In genomic region chrX:7980786-7981185, dm6 we compare ENCODE assay signal across 3 fruit fly cellular contexts.
TF ChIP-seq lines count a peak whose summit lies in the region.

No protein-coding gene starts in this region.

- TF ChIP-seq CTCF in whole organism, embryonic (GFP tag; optimal IDR thresholded peaks at IDR 0.05; lab: Kevin White, UChicago) = no peak

TF ChIP-seq in whole organism, embryonic, 481 proteins besides CTCF, POLR2A, EP300 and RAD21:
- TF ChIP-seq Ets65A (GFP tag; lab: Kevin White, UChicago) (peak; percentile 38), nom (GFP tag; optimal IDR thresholded peaks at IDR 0.05; lab: Kevin White, UChicago) (peak; percentile 95), dati (GFP tag; IDR thresholded peaks at IDR 0.05; lab: Robert Waterston, UW) (no peak), bsh (GFP tag; optimal IDR thresholded peaks at IDR 0.05; lab: Kevin White, UChicago) (peak in 1 of 2 experiments; percentile 39)

TF ChIP-seq in whole organism, prepupa, 60 proteins besides CTCF, POLR2A, EP300 and RAD21:
- TF ChIP-seq CG8119 (GFP tag; IDR thresholded peaks at IDR 0.05; lab: Robert Waterston, UW) = peak; percentile 57
- peak; percentile 3 for TF ChIP-seq achi (GFP tag; optimal IDR thresholded peaks at IDR 0.05; lab: Kevin White, UChicago)
- TF ChIP-seq CG34406 (GFP tag; optimal IDR thresholded peaks at IDR 0.05; lab: Kevin White, UChicago) = no peak
- peak; percentile 48 for TF ChIP-seq Ets96B (tag; optimal IDR thresholded peaks at IDR 0.05; lab: Kevin White, UChicago)
- TF ChIP-seq CG6808 (GFP tag; optimal IDR thresholded peaks at IDR 0.05; lab: Kevin White, UChicago) = peak; percentile 71
- no peak for TF ChIP-seq cyc (GFP tag; optimal IDR thresholded peaks at IDR 0.05; lab: Kevin White, UChicago)
- TF ChIP-seq CG10669 (GFP tag; optimal IDR thresholded peaks at IDR 0.05; lab: Kevin White, UChicago) = peak; percentile 33
- peak; percentile 21; the same call in 1 of the 2 replicates for TF ChIP-seq CG15336 (GFP tag; IDR thresholded peaks at IDR 0.05; lab: Robert Waterston, UW)
- TF ChIP-seq pdm3 (GFP tag; optimal IDR thresholded peaks at IDR 0.05; lab: Kevin White, UChicago) = no peak
- TF ChIP-seq CG11902 (GFP tag; optimal IDR thresholded peaks at IDR 0.05; lab: Kevin White, UChicago) = no peak
- peak; percentile 58 for TF ChIP-seq dsx (GFP tag; optimal IDR thresholded peaks at IDR 0.05; lab: Kevin White, UChicago; ENCODE audit: poor library complexity, severe bottlenecking)
- no peak for TF ChIP-seq CG6276 (GFP tag; optimal IDR thresholded peaks at IDR 0.05; lab: Kevin White, UChicago)
- TF ChIP-seq Smox (GFP tag; optimal IDR thresholded peaks at IDR 0.05; lab: Kevin White, UChicago) = no peak
- TF ChIP-seq ss (GFP tag; optimal IDR thresholded peaks at IDR 0.05; lab: Kevin White, UChicago) = peak; percentile 87
- TF ChIP-seq net (GFP tag; optimal IDR thresholded peaks at IDR 0.05; lab: Kevin White, UChicago) = no peak
- peak; percentile 77 for TF ChIP-seq CG9139 (GFP tag; optimal IDR thresholded peaks at IDR 0.05; lab: Kevin White, UChicago)
- TF ChIP-seq dac (GFP tag; optimal IDR thresholded peaks at IDR 0.05; lab: Kevin White, UChicago) = no peak
- TF ChIP-seq CG3032 (tag; optimal IDR thresholded peaks at IDR 0.05; lab: Kevin White, UChicago) = peak; percentile 51
- TF ChIP-seq Met (GFP tag; optimal IDR thresholded peaks at IDR 0.05; lab: Kevin White, UChicago) = no peak
- no peak for TF ChIP-seq acj6 (GFP tag; optimal IDR thresholded peaks at IDR 0.05; lab: Kevin White, UChicago)
- 0 out of 3 replicates have a peak, but pooled peaks have one; percentile 42 for TF ChIP-seq CG6163 (GFP tag; IDR thresholded peaks at IDR 0.05; lab: Robert Waterston, UW)
- peak; percentile 43 for TF ChIP-seq spab (GFP tag; optimal IDR thresholded peaks at IDR 0.05; lab: Kevin White, UChicago)

TF ChIP-seq in whole organism, pupa, 21 proteins besides CTCF, POLR2A, EP300 and RAD21:
- no peak for TF ChIP-seq EcR (GFP tag; optimal IDR thresholded peaks at IDR 0.05; lab: Kevin White, UChicago)
- peak; percentile 63 for TF ChIP-seq CG8159 (tag; optimal IDR thresholded peaks at IDR 0.05; lab: Kevin White, UChicago)
- no peak for TF ChIP-seq rn (GFP tag; IDR thresholded peaks at IDR 0.05; lab: Robert Waterston, UW)
- TF ChIP-seq CG34367 (tag; optimal IDR thresholded peaks at IDR 0.05; lab: Kevin White, UChicago) = peak; percentile 12
- no peak for TF ChIP-seq CG10348 (GFP tag; IDR thresholded peaks at IDR 0.05; lab: Robert Waterston, UW)
- peak; percentile 41; the same call in 1 of the 2 replicates for TF ChIP-seq CG12605 (GFP tag; IDR thresholded peaks at IDR 0.05; lab: Robert Waterston, UW)
- no peak for TF ChIP-seq CG8301 (tag; optimal IDR thresholded peaks at IDR 0.05; lab: Kevin White, UChicago)
- peak; percentile 40 for TF ChIP-seq CG17806 (tag; optimal IDR thresholded peaks at IDR 0.05; lab: Kevin White, UChicago)
- TF ChIP-seq CG14655 (GFP tag; optimal IDR thresholded peaks at IDR 0.05; lab: Kevin White, UChicago) = no peak
- 0 out of 2 replicates have a peak, but pooled peaks have one; percentile 35 for TF ChIP-seq CG32121 (GFP tag; IDR thresholded peaks at IDR 0.05; lab: Robert Waterston, UW)
- no peak for TF ChIP-seq fd96Ca (GFP tag; IDR thresholded peaks at IDR 0.05; lab: Robert Waterston, UW)
- TF ChIP-seq CG4496 (GFP tag; IDR thresholded peaks at IDR 0.05; lab: Robert Waterston, UW) = no peak
- TF ChIP-seq Snoo (tag; optimal IDR thresholded peaks at IDR 0.05; lab: Kevin White, UChicago) = no peak
- peak; percentile 33 for TF ChIP-seq CG9948 (tag; optimal IDR thresholded peaks at IDR 0.05; lab: Kevin White, UChicago)
- TF ChIP-seq Ets98B (GFP tag; IDR thresholded peaks at IDR 0.05; lab: Robert Waterston, UW) = no peak
- peak; percentile 29 for TF ChIP-seq Pif1B (GFP tag; optimal IDR thresholded peaks at IDR 0.05; lab: Kevin White, UChicago)
- TF ChIP-seq D1 (tag; optimal IDR thresholded peaks at IDR 0.05; lab: Kevin White, UChicago) = no peak
- no peak for TF ChIP-seq gl (tag; optimal IDR thresholded peaks at IDR 0.05; lab: Kevin White, UChicago)
- TF ChIP-seq Pif1A (GFP tag; optimal IDR thresholded peaks at IDR 0.05; lab: Kevin White, UChicago) = peak; percentile 9
- TF ChIP-seq CG15710 (tag; optimal IDR thresholded peaks at IDR 0.05; lab: Kevin White, UChicago) = peak; percentile 48
- TF ChIP-seq CG13204 (GFP tag; optimal IDR thresholded peaks at IDR 0.05; lab: Kevin White, UChicago) = peak; percentile 68
